Worm (Caenorhabditis elegans): Measurements from ENCODE around the gene clc-22.

DNA sequence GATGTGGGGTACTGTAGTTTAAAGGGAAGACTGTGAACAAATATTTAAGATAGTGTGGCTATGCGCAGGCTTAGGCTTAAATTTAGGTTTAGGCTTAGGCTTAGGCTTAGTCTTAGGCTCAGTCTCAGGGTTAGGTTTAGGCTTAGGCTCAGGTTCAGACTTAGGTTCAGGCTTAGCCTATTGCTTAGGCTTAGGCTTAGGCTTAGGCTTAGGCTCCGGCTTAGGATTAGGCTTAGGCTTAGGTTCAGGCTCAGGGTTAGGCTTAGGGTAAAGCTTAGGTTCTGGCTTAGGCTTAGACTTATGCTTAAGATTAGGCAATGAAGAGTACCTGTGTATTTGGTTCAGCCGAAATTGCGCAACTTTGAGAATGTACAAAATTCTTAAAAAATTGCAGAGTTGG is 11.6 kb downstream of the clc-22 start:
- TF ChIP-seq him-1 (tag; optimal IDR thresholded peaks at IDR 0.05): no peak
- no peak for TF ChIP-seq dao-5 (tag; optimal IDR thresholded peaks at IDR 0.05)
- no peak for TF ChIP-seq W03F9.2 (tag; optimal IDR thresholded peaks at IDR 0.05)
